Worm (Caenorhabditis elegans) whole organism, mixed stage, embryonic: ENCODE results near the gene B0024.15.

Experiments
- mep-1 ChIP-seq: fragments of 150-350 bp; optimal IDR thresholded peaks from 2 replicates; lab custom pipeline; 2017; ENCODE audit warnings: missing biosample characterization, missing genetic modification reagents, missing genetic modification characterization, inconsistent platforms
- nhr-12 ChIP-seq: fragments of 150-350 bp; optimal IDR thresholded peaks from 2 replicates; lab custom pipeline; 2014; ENCODE audit warnings: missing biosample characterization, missing genetic modification characterization
- nhr-76 ChIP-seq: sonication (generic microtip); optimal IDR thresholded peaks from 2 replicates; lab custom pipeline; 2017; ENCODE audit warnings: missing biosample characterization, missing genetic modification characterization
- snpc-4 ChIP-seq: fragments of 150-350 bp; optimal IDR thresholded peaks from 2 replicates; lab custom pipeline; 2014; ENCODE audit warnings: missing biosample characterization, missing genetic modification characterization
- unc-39 ChIP-seq: fragments of 150-350 bp; optimal IDR thresholded peaks from 2 replicates; lab custom pipeline; 2014; ENCODE audit warnings: missing biosample characterization, missing genetic modification characterization

- TF ChIP-seq nhr-76 (no peak), snpc-4 (tag; lab: Kevin White, UChicago) (no peak), nhr-12 (tag; lab: Kevin White, UChicago) (no peak), mep-1 (tag; lab: Kevin White, UChicago) (no peak), unc-39 (tag; lab: Kevin White, UChicago) (no peak)
These were observed 13.8 kb upstream of the B0024.15 start for ce11 chrV:10276038-10276437.
